Worm (Caenorhabditis elegans) whole organism, dauer: ENCODE measurements around the gene srz-78.

Experiments used
- unc-62 ChIP-seq: sonication (generic microtip); optimal IDR thresholded peaks from 2 replicates; lab custom pipeline; 2017; ENCODE audit warnings: missing biosample characterization, missing genetic modification reagents, missing genetic modification characterization

The srz-78 gene

DNA sequence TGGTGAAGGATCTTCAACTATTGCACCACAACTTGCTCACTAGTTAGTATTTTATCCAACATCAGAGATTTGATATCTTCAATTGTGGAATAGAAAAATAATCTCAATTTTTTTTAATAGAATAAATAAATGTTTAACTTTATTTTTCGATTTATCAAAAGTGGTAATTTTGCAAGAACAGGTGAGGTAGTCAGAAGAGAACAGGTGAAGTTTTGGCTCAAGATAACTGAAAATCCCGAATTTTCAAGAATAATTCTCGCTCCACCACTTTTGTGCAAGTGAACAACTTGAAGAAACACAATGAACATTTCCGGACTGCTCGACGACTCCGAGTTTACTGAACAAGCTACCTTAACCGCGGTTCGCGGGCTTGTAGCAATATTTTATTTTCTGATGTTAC lies at the start of gene srz-78:
TSS of gene srz-78 (plus strand) at position 301 of the 400 bp plus-strand sequence.
- TF ChIP-seq unc-62 (GFP tag; lab: Kevin White, UChicago): no peak

DNA sequence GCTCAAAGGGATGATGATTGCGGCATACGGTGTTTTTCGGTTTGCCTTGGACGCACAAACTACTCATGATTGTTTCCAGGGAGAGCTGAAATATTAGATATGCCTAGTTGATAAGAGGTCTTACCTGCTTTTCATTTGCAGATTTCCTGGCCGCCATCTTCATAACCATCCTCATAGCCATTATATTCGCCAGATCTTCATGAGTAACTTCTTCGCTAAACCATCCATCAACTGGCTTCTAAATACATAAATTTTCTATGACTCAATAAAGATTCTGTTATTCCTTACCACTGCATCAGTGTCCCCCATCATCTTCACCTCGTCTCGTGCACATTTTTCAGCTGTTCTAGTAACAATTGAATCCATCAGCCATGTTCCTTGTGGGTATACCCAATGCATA lies 49.1 kb upstream of the srz-78 start:
- no peak for TF ChIP-seq unc-62 (GFP tag; lab: Kevin White, UChicago)

DNA sequence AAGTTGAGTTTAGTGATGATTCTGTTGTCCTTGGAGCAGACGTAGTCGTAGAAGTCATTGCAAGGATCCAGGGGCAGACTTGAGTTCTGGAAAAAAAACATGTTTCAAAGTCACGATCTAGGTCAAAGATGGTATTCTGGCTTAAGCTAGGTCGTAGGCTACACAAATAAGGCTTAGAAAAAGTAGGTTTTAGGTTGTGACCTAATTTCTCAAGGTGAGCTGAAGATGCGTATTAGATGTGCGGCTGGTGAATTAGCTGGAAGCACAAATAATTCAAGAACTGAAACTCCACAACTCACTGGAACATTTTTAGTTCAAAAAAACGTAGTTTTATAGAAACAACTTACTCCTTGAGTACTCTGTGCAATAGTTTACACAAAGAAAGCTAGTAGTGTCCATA lies 47.5 kb upstream of the srz-78 start, which contains the start of gene F09D12.2:
TSS of gene F09D12.2 (minus strand) at position 101 of the 400 bp plus-strand sequence.
- TF ChIP-seq unc-62 (GFP tag; lab: Kevin White, UChicago): no peak

DNA sequence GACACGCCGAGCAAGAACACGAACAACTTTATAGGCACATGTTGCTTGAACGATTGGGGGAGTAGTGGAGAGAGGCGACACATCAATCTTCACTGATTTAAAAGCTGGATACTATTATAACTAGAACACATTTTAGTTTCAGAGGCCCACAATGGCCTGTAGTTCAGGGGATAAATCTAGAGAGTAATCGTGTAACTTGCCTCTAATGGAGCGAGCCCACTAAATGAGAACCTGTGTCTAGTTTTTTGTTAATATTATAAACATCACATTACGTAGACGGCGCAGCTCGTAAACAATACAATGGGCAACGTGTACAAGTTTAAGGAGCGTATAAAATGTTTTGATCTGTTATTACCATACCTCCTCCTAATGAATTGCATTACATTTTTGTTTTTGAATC lies 47.0 kb upstream of the srz-78 start, which contains the start of gene F58E2.5:
TSS of gene F58E2.5 (plus strand) at position 301 of the 400 bp plus-strand sequence.
- no peak for TF ChIP-seq unc-62 (GFP tag; lab: Kevin White, UChicago)

DNA sequence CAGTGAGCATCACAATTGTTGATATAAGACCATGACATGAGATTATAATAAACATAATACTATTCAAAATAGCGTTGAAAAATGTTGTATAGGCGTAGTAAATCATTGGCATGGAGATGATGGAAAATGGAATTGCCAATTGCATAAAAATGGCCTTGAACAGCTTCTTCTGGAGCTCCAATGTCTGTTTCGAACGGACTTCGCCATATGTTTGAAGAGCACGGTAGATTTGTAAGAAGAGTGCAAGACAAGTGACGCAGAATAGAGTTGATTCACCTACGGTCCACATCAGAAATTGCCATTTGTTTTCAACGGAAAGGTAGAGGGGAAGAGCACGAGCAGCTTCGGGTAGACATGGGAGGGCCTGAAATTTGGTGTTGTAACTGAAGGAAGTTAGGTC lies 44.2 kb upstream of the srz-78 start:
- TF ChIP-seq unc-62 (GFP tag; lab: Kevin White, UChicago): no peak

DNA sequence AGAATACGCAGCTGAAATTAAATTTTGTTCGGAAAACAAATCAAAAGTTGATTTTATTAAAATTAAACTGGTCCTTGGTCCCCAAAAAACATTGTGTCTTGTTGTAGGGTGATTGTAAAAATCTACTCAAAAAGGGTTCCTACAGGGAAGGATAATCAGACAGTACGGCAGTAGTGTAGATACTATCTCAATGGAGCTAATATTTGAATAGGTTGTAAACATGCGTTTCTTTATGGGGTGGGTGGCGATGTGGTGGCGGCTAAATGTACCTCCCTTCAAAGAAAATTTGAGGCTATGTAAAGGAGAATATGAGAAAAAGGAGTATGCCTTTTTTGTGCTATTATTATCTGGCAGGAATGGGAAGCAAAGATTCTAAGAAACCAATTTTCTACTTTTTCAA lies 39.1 kb upstream of the srz-78 start:
- TF ChIP-seq unc-62 (GFP tag; lab: Kevin White, UChicago): no peak

DNA sequence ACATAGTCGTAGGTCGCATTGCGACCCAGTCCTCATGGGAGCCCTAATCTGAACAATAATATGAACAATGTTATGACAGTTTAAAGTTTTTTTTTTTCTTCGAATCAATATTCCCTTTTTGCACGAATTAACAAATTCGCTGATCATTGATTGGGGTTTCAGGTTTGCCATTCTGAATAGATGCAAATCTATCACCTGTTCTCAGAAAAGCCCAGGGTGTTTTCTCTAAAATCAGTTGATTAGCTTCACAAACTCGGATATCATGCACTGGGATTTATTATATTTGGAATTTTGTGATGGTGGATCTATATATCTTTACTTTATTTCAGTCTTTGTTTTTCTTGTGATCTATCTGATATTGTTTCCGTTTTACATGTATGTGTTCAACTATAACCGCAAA lies 38.2 kb upstream of the srz-78 start, which contains the start of gene srz-23:
TSS of gene srz-23 (plus strand) at position 263 of the 400 bp plus-strand sequence.
- no peak for TF ChIP-seq unc-62 (GFP tag; lab: Kevin White, UChicago)

DNA sequence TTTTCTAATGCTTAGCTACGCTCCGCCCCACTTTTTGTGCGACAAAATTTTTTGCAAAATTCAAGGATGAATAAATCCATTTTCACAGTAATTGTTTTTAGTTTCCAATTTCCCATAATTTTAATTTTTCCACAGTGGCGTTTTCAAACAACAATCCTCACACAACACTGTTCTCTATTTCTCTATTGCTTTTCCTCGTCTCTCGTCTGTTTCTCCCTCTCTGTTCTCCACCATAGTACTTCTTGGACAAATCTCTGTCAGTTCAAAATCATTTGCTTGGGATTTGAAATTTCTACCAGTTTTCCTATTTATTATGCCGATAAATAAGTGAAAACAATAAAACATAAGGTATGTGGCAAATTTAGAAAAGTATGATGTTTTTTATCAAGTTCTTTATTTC lies 28.3 kb upstream of the srz-78 start, which contains the start of gene F58E2.4:
TSS of gene F58E2.4 (plus strand) at position 134 of the 400 bp plus-strand sequence.
- no peak for TF ChIP-seq unc-62 (GFP tag; lab: Kevin White, UChicago)

DNA sequence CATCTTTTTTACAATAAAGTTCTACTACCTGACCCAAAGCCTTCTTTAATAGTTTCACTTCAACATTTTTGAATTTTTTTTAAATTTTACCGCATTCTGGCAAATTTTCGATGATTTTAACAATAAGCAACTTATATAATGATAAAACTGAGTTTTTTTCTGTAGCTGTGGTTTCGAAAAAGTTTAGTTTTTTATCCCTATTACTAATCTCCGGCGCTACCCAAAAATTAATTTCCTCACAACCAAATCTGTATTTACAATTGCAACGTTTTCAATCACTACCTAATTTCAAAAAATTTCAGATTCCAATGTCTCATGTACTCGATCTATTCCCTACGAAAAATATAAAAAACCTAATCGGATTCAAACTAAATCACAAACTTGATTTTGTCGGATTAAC lies 24.4 kb upstream of the srz-78 start, which contains the start of gene F58E2.3:
TSS of gene F58E2.3 (plus strand) at position 301 of the 400 bp plus-strand sequence.
- no peak for TF ChIP-seq unc-62 (GFP tag; lab: Kevin White, UChicago)

DNA sequence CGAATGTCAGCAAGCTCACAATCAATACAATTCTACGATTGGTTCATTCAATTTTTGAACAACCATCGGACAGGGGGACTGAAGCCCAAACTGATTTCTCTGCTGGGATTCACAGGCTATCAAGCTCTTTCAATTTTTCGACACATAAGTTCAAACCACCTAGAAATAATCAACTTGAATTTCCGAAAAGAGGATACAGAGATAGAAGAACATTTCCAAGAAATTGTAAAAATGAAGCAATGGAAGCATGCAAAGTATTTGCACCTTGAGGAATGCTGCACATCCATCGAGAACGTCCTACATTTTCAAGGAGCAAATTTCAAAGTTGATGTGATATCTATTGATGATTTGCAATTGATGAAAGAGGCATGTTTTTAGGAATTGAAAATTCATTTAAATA lies 23.8 kb upstream of the srz-78 start:
- TF ChIP-seq unc-62 (GFP tag; lab: Kevin White, UChicago): no peak

DNA sequence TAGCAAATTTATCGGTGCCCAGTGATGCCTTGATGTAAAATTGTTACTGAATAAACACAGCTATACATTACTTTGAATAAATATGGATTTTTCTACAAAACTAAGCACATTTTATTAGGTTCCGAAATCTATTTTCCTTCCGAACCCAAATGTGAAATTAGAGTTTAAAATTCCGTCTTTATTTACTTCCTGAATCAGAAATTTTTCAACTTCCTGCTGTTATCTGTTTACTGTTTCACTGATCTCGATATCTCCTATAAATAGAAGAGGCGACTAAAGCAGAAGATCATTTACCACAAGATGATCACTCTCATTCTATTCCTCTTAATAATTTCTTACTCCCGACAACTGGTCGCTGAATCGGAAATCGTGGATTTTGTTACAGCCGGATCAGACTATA lies 21.8 kb upstream of the srz-78 start, which contains the start of gene F58E2.2:
TSS of gene F58E2.2 (plus strand) at position 301 of the 400 bp plus-strand sequence.
- TF ChIP-seq unc-62 (GFP tag; lab: Kevin White, UChicago): no peak

DNA sequence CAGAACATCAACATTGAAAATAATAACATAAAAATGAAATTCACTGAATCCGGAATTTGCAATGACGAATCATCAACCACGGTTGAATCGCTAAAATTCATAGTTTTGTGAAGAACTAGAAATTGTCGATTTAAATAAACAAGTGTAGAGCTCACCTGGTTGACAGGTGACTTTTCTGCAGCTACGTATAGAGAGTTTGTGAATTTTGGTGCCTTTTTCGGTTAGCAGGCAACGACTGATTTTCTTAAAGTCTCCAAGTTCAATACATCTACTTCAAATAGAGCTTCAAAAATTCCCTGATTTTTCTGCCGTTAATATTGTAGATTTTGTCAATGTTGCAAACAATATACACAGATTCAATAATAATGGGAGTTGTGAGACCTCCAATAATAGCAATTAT lies 14.5 kb upstream of the srz-78 start, which contains the start of gene srz-69:
TSS of gene srz-69 (minus strand) at position 101 of the 400 bp plus-strand sequence.
- TF ChIP-seq unc-62 (GFP tag; lab: Kevin White, UChicago): no peak

DNA sequence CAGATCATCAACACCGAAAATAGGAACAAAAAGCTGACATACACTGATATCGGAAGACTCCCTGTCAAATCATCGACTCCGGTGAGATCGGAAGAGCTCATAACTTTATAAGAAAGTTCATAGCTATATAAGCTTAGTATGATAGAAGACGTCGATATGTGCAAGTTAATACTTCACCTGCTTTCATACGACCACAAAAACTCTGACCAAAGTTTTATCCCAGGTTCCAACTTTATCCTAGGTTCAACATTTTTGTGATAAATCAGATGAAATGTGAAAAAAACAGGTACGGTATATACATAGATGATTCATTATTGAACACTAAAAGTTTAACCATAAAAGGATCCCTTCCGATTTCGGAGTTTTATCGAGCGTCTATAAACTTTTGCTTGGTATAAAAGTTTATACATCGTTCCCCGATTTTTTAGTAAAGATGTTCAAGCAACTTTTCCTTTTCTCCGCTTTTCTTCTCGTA lies 12.6 kb upstream of the srz-78 start, which contains the start of the genes srz-70 and C09G12.5:
TSS of gene srz-70 (minus strand) at position 101 of the 475 bp plus-strand sequence.
TSS of gene C09G12.5 (plus strand) at position 425 of the 475 bp plus-strand sequence.
- TF ChIP-seq unc-62 (GFP tag; lab: Kevin White, UChicago): no peak

DNA sequence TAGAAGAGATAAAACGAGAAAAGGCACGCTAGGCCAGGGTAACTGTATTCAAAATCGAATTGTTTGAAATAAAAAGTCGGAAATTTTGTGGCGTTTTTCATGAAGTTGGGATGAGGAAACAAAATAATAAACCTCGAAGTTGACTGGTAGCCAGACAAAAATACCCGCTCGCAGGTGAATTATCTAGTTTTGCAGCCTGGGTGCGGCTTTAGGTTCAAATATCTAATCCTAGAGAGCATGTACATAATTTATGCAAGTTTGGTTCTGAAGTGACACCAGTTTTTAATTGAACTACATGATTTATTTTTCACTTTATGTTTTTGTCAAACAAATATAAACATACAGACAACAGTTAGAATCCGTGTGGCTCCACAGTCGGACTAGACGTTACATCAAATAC lies 9.8 kb upstream of the srz-78 start, which contains the start of gene srz-37:
TSS of gene srz-37 (minus strand) at position 101 of the 400 bp plus-strand sequence.
- no peak for TF ChIP-seq unc-62 (GFP tag; lab: Kevin White, UChicago)

DNA sequence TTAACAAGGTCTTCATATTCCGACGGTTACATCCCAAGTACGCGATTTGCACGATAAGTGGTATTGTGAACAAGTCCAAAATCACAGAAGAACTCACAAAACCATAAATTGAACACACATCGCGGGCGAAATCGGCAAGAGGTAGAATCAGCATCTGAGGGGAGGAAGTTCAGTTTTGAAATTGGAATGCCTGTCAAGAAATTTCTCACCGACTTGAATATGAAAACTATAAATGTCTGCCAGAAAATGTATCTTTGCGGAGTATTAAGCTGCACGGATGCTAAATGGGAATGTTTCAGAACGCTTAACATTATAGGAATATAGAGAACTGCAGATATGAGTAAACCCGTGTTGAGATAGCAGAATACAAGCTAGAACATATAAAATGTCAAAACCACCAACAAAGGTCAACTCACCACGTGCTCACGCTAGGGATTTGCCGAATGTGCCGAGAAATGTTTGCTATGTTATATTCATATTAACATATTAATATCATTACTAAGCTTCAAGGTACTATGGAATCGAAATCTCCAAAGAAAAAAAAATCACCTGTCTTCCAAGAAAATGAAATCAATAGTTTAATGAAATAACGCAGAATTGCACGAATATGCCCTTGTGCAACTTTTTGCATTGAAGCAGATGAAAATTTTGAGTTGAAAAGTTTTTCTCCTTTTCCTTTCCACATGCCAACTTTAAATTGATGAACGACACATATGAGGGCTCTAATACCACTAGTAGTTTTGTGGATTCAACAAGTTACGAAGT lies 9.2 kb upstream of the srz-78 start, which contains the start of gene srz-82:
TSS of gene srz-82 (plus strand) at position 701 of the 765 bp plus-strand sequence.
- no peak for TF ChIP-seq unc-62 (GFP tag; lab: Kevin White, UChicago)

DNA sequence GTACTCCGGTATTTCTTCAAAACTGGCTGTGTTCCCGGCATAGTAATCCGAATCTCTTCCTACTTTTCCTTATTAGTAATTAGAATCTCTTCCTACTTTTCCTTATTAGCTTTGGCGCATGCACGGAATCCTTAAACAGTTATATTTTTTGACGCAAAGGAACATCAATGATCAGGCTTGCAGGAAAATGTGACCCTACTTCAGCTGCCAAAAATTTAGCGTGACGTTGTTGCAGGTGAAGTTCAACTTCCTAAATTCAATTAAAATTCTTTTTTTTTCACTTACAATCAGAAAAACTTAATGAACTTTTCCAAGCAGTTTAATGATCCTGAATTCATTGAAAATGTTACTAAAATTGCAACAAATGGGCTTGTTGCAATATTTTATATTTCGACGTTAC lies 1.7 kb downstream of the srz-78 start, which contains the start of gene srz-79:
TSS of gene srz-79 (plus strand) at position 301 of the 400 bp plus-strand sequence.
- no peak for TF ChIP-seq unc-62 (GFP tag; lab: Kevin White, UChicago)
